Fruit fly (Drosophila melanogaster) whole organism: ENCODE results near the gene Tsc1.

Source experiments
- Dll ChIP-seq: fragments of >200 bp; optimal IDR thresholded peaks from 2 replicates; lab custom pipeline; 2017
- EcR ChIP-seq, 2 experiments: fragments of >200 bp; optimal IDR thresholded peaks; 2 replicates each; lab custom pipeline; 2017; ENCODE audit warnings: missing biosample characterization in 2 of 2, missing genetic modification characterization in 2 of 2, missing genetic modification reagents in 2 of 2
- psq ChIP-seq: fragments of >200 bp; optimal IDR thresholded peaks from 2 replicates; lab custom pipeline; 2017
- usp ChIP-seq: fragments of >200 bp; optimal IDR thresholded peaks from 2 replicates; lab custom pipeline; 2017; ENCODE audit warnings: missing biosample characterization, missing genetic modification characterization, mixed read lengths

DNA sequence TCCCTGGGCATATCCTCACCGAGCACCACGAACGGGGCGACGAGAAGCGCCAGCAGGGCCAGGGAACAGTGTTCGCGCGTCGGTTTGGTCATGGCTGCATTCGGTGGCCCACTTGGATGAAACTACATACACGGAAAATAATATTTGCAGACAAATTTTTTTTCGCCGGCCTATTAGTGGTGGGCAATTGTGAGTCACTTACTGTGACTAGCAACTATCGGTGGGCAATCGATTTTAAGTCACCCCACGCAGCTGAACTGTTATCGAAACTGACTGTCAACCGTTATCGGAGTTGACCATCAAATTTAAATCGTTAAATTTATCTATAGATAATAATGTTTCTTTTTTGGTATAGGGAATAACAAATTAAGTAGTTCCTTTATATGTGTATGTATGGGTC, 39.3 kb downstream of the Tsc1 start, which contains the start of gene CG5510:
- no peak for TF ChIP-seq usp (GFP tag; lab: Kevin White, UChicago)
- no peak for TF ChIP-seq EcR (GFP tag; optimal IDR thresholded peaks at IDR 0.05; lab: Kevin White, UChicago)
- TF ChIP-seq Dll = no peak
- no peak for TF ChIP-seq psq (lab: Kevin White, UChicago)
